Worm (Caenorhabditis elegans) whole organism, young adult: ENCODE measurements around the gene Y39G8B.5.

Source experiments
- C06A6.2 ChIP-seq: fragments of 200-800 bp; sonication (Bioruptor generic); conservative IDR thresholded peaks from 2 replicates; pipeline ENCODE4 v1.3.6; 2022; ENCODE audit warnings: missing genetic modification characterization, missing compliant biosample characterization
- F22D6.2 ChIP-seq: sonication (generic microtip); optimal IDR thresholded peaks from 2 replicates; lab custom pipeline; 2016; ENCODE audit warnings: mild to moderate bottlenecking, missing genetic modification characterization, missing compliant biosample characterization
- F33H1.4 ChIP-seq: fragments of 200-800 bp; sonication (Bioruptor generic); IDR thresholded peaks from 2 replicates; pipeline ENCODE4 v1.3.6; 2022; ENCODE audit warnings: missing genetic modification reagents, missing genetic modification characterization, missing compliant biosample characterization
- F55B11.4 ChIP-seq: sonication (generic microtip); optimal IDR thresholded peaks from 2 replicates; lab custom pipeline; 2016; ENCODE audit warnings: missing compliant biosample characterization, missing genetic modification characterization, borderline replicate concordance; ENCODE audit not compliant: insufficient read depth
- F57C9.4 ChIP-seq: sonication (generic microtip); optimal IDR thresholded peaks from 2 replicates; lab custom pipeline; 2017; ENCODE audit warnings: mild to moderate bottlenecking, missing genetic modification characterization, missing compliant biosample characterization
- K11D2.4 ChIP-seq: fragments of 200-800 bp; sonication (Bioruptor generic); IDR thresholded peaks from 2 replicates; pipeline ENCODE4 v1.3.6; 2022; ENCODE audit warnings: missing genetic modification reagents, missing genetic modification characterization, missing compliant biosample characterization
- K12H6.12 ChIP-seq: fragments of 200-800 bp; sonication (Bioruptor generic); optimal IDR thresholded peaks from 2 replicates; lab custom pipeline; 2018; ENCODE audit warnings: mild to moderate bottlenecking, missing genetic modification characterization, missing compliant biosample characterization
- T07F8.4 ChIP-seq: sonication (generic microtip); optimal IDR thresholded peaks from 2 replicates; lab custom pipeline; 2016; ENCODE audit warnings: mild to moderate bottlenecking, missing genetic modification characterization, moderate library complexity, missing compliant biosample characterization
- Y56A3A.18 ChIP-seq: fragments of 200-800 bp; sonication (Bioruptor generic); IDR thresholded peaks from 2 replicates; pipeline ENCODE4 v1.3.6; 2022; ENCODE audit warnings: missing genetic modification reagents, missing genetic modification characterization, missing compliant biosample characterization
- ama-1 ChIP-seq, 3 experiments: fragments of 150-350 bp in 1 of 3; sonication (generic microtip) in 2 of 3; optimal IDR thresholded peaks; 2 replicates each; lab custom pipeline; 2014 to 2018; ENCODE audit warnings: missing biosample characterization in 2 of 3, missing genetic modification characterization in 2 of 3, missing genetic modification reagents in 2 of 3
- aptf-2 ChIP-seq: fragments of 200-800 bp; sonication (Bioruptor generic); conservative IDR thresholded peaks from 2 replicates; pipeline ENCODE4 v1.3.6; 2022; ENCODE audit warnings: missing genetic modification reagents, missing genetic modification characterization, missing compliant biosample characterization
- athp-1 ChIP-seq: sonication (generic microtip); optimal IDR thresholded peaks from 2 replicates; lab custom pipeline; 2017; ENCODE audit warnings: mild to moderate bottlenecking, missing genetic modification characterization, missing compliant biosample characterization
- attf-5 ChIP-seq: fragments of 200-800 bp; sonication (Bioruptor generic); optimal IDR thresholded peaks from 2 replicates; lab custom pipeline; 2018; ENCODE audit warnings: mild to moderate bottlenecking, missing genetic modification characterization, missing compliant biosample characterization
- attf-6 ChIP-seq: fragments of 200-800 bp; sonication (Bioruptor generic); IDR thresholded peaks from 2 replicates; pipeline ENCODE4 v1.3.6; 2022; ENCODE audit warnings: missing genetic modification reagents, missing genetic modification characterization, missing compliant biosample characterization
- bed-2 ChIP-seq: fragments of 200-800 bp; sonication (Bioruptor generic); IDR thresholded peaks from 2 replicates; pipeline ENCODE4 v1.3.6; 2022; ENCODE audit warnings: missing genetic modification reagents, missing genetic modification characterization, missing compliant biosample characterization
- cebp-2 ChIP-seq: fragments of 200-800 bp; sonication (Bioruptor generic); IDR thresholded peaks from 2 replicates; pipeline ENCODE4 v1.3.6; 2022; ENCODE audit warnings: missing genetic modification characterization, missing compliant biosample characterization
- ceh-27 ChIP-seq: fragments of 200-800 bp; sonication (Bioruptor generic); optimal IDR thresholded peaks from 2 replicates; lab custom pipeline; 2018; ENCODE audit warnings: mild to moderate bottlenecking, missing genetic modification characterization, moderate library complexity, missing compliant biosample characterization
- ceh-40 ChIP-seq: fragments of 200-800 bp; sonication (Bioruptor generic); IDR thresholded peaks from 2 replicates; pipeline ENCODE4 v1.3.6; 2022; ENCODE audit warnings: missing genetic modification characterization, missing compliant biosample characterization
- ceh-58 ChIP-seq: fragments of 200-800 bp; sonication (Bioruptor generic); IDR thresholded peaks from 2 replicates; pipeline ENCODE4 v1.3.6; 2022; ENCODE audit warnings: missing genetic modification characterization, missing compliant biosample characterization
- chd-7 ChIP-seq: sonication (generic microtip); optimal IDR thresholded peaks from 2 replicates; lab custom pipeline; 2016; ENCODE audit warnings: mild to moderate bottlenecking, missing genetic modification characterization, moderate library complexity, missing compliant biosample characterization
- die-1 ChIP-seq: sonication (generic microtip); optimal IDR thresholded peaks from 2 replicates; lab custom pipeline; 2016; ENCODE audit warnings: missing genotype, mild to moderate bottlenecking, missing genetic modification characterization, missing compliant biosample characterization
- egl-18 ChIP-seq: fragments of 200-800 bp; sonication (Bioruptor generic); IDR thresholded peaks from 2 replicates; pipeline ENCODE4 v1.3.6; 2022; ENCODE audit warnings: missing genetic modification reagents, missing genetic modification characterization, missing compliant biosample characterization
- egl-44 ChIP-seq: fragments of 200-800 bp; sonication (Bioruptor generic); IDR thresholded peaks from 2 replicates; pipeline ENCODE4 v1.3.6; 2022; ENCODE audit warnings: missing genetic modification reagents, missing genetic modification characterization, missing compliant biosample characterization
- ets-4 ChIP-seq: fragments of 200-800 bp; sonication (Bioruptor generic); optimal IDR thresholded peaks from 2 replicates; lab custom pipeline; 2018; ENCODE audit warnings: mild to moderate bottlenecking, missing genetic modification characterization, missing compliant biosample characterization
- gei-17 ChIP-seq: fragments of 200-800 bp; sonication (Bioruptor generic); optimal IDR thresholded peaks from 2 replicates; lab custom pipeline; 2018; ENCODE audit warnings: mild to moderate bottlenecking, missing genetic modification characterization, missing compliant biosample characterization
- hlh-26 ChIP-seq: fragments of 200-800 bp; sonication (Bioruptor generic); conservative IDR thresholded peaks from 2 replicates; pipeline ENCODE4 v1.3.6; 2022; ENCODE audit warnings: missing genetic modification reagents, missing genetic modification characterization, missing compliant biosample characterization
- hmg-20 ChIP-seq: fragments of 200-800 bp; sonication (Bioruptor generic); IDR thresholded peaks from 2 replicates; pipeline ENCODE4 v1.3.6; 2022; ENCODE audit warnings: missing genetic modification reagents, missing genetic modification characterization, missing compliant biosample characterization
- hrde-1 ChIP-seq: sonication (generic microtip); optimal IDR thresholded peaks from 2 replicates; lab custom pipeline; 2016; ENCODE audit warnings: missing genetic modification characterization, mild to moderate bottlenecking, missing compliant biosample characterization, moderate library complexity, missing genotype, missing genetic modification reagents, borderline replicate concordance
- lag-1 ChIP-seq: fragments of 200-800 bp; sonication (Bioruptor generic); IDR thresholded peaks from 2 replicates; pipeline ENCODE4 v1.3.6; 2022; ENCODE audit warnings: missing genetic modification reagents, missing genetic modification characterization, missing compliant biosample characterization
- lin-35 ChIP-seq, 3 experiments: fragments of 150-350 bp in 2 of 3; sonication (generic microtip) in 1 of 3; optimal IDR thresholded peaks; 2 replicates each; lab custom pipeline; 2014 to 2018; ENCODE audit warnings: missing biosample characterization in 3 of 3, missing genetic modification characterization in 3 of 3, missing genetic modification reagents in 3 of 3
- lin-40 ChIP-seq: sonication (generic microtip); optimal IDR thresholded peaks from 2 replicates; lab custom pipeline; 2016; ENCODE audit warnings: missing genetic modification characterization, mild to moderate bottlenecking, missing compliant biosample characterization, missing genotype, missing genetic modification reagents
- lin-54 ChIP-seq: fragments of 200-800 bp; sonication (Bioruptor generic); optimal IDR thresholded peaks from 2 replicates; lab custom pipeline; 2018; ENCODE audit warnings: mild to moderate bottlenecking, missing genetic modification characterization, missing compliant biosample characterization
- lir-1 ChIP-seq: fragments of 200-800 bp; sonication (Bioruptor generic); conservative IDR thresholded peaks from 2 replicates; pipeline ENCODE4 v1.3.6; 2022; ENCODE audit warnings: missing genetic modification reagents, missing genetic modification characterization, missing compliant biosample characterization
- madf-8 ChIP-seq: fragments of 200-800 bp; sonication (Bioruptor generic); conservative IDR thresholded peaks from 2 replicates; pipeline ENCODE4 v1.3.6; 2022; ENCODE audit warnings: missing genetic modification reagents, missing genetic modification characterization, missing compliant biosample characterization
- nfyb-1 ChIP-seq: fragments of 200-800 bp; sonication (Bioruptor generic); IDR thresholded peaks from 2 replicates; pipeline ENCODE4 v1.3.6; 2022; ENCODE audit warnings: missing genetic modification reagents, missing genetic modification characterization, missing compliant biosample characterization
- nhr-179 ChIP-seq: sonication (generic microtip); optimal IDR thresholded peaks from 2 replicates; lab custom pipeline; 2016; ENCODE audit warnings: mild to moderate bottlenecking, missing genetic modification characterization, missing compliant biosample characterization
- nhr-90 ChIP-seq: sonication (generic microtip); optimal IDR thresholded peaks from 2 replicates; lab custom pipeline; 2016; ENCODE audit warnings: missing genotype, mild to moderate bottlenecking, missing genetic modification characterization, missing compliant biosample characterization
- pbrm-1 ChIP-seq: fragments of 200-800 bp; sonication (Bioruptor generic); IDR thresholded peaks from 2 replicates; pipeline ENCODE4 v1.3.6; 2022; ENCODE audit warnings: missing genetic modification reagents, missing genetic modification characterization, missing compliant biosample characterization
- rcor-1 ChIP-seq: fragments of 200-800 bp; sonication (Bioruptor generic); IDR thresholded peaks from 2 replicates; pipeline ENCODE4 v1.3.6; 2022; ENCODE audit warnings: missing genetic modification reagents, missing genetic modification characterization, missing compliant biosample characterization
- rpc-1 ChIP-seq, 2 experiments: fragments of 150-350 bp in 1 of 2; sonication (generic microtip) in 1 of 2; optimal IDR thresholded peaks; 2 replicates each; lab custom pipeline; 2014 to 2018; ENCODE audit warnings: missing biosample characterization in 1 of 2, missing genetic modification characterization in 1 of 2, missing genetic modification reagents in 1 of 2, missing genotype in 1 of 2
- sdz-38 ChIP-seq: sonication (generic microtip); optimal IDR thresholded peaks from 2 replicates; lab custom pipeline; 2016; ENCODE audit warnings: missing genotype, missing genetic modification characterization, missing compliant biosample characterization
- sptf-2 ChIP-seq: fragments of 200-800 bp; sonication (Bioruptor generic); optimal IDR thresholded peaks from 2 replicates; lab custom pipeline; 2018; ENCODE audit warnings: mild to moderate bottlenecking, missing genetic modification characterization, missing compliant biosample characterization
- unc-130 ChIP-seq: sonication (generic microtip); optimal IDR thresholded peaks from 2 replicates; lab custom pipeline; 2016; ENCODE audit warnings: missing genetic modification reagents, missing genetic modification characterization, missing compliant biosample characterization
- zim-3 ChIP-seq: sonication (generic microtip); optimal IDR thresholded peaks from 2 replicates; lab custom pipeline; 2017; ENCODE audit warnings: mild to moderate bottlenecking, missing genetic modification characterization, moderate library complexity, missing compliant biosample characterization
- ztf-22 ChIP-seq: fragments of 200-800 bp; sonication (Bioruptor generic); optimal IDR thresholded peaks from 2 replicates; lab custom pipeline; 2018; ENCODE audit warnings: mild to moderate bottlenecking, missing genetic modification characterization, moderate library complexity, missing compliant biosample characterization
- ztf-3 ChIP-seq: fragments of 200-800 bp; sonication (Bioruptor generic); optimal IDR thresholded peaks from 2 replicates; lab custom pipeline; 2018; ENCODE audit warnings: mild to moderate bottlenecking, missing genetic modification characterization, missing compliant biosample characterization

Gene Y39G8B.5

DNA sequence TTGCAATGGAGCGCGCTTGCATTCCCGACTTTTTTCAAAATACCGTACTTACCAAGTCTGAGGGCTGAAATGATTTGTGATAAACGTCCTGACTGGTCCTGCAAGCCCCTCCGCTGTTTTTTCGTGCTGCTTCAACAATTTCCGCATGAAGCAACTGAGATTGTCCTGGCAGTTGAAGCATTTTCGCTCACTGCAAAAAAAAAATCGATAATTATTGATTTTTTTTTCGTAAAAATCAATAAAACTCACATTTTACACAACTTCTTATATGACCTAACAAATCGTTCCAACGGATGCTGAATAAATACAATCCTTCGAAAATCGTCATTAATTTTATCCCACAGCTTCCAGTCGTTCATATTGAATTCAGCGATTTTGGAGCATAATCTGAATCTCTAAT, 27.2 kb upstream of the Y39G8B.5 start:
- TF ChIP-seq F57C9.4 (tag; lab: Kevin White, UChicago) (no peak), F33H1.4 (GFP tag; lab: Robert Waterston, UW) (no peak), T07F8.4 (tag; lab: Kevin White, UChicago) (no peak), lin-40 (no peak), ceh-40 (GFP tag; lab: Robert Waterston, UW) (no peak), C06A6.2 (GFP tag; lab: Robert Waterston, UW) (no peak), bed-2 (no peak), rpc-1 (optimal IDR thresholded peaks at IDR 0.05; lab: Kevin White, UChicago) (no peak), rpc-1 (tag; optimal IDR thresholded peaks at IDR 0.05; lab: Kevin White, UChicago) (no peak), cebp-2 (no peak), rcor-1 (no peak), K12H6.12 (tag; lab: Kevin White, UChicago) (no peak), hlh-26 (GFP tag; lab: Robert Waterston, UW) (no peak), lag-1 (GFP tag; lab: Robert Waterston, UW) (no peak), die-1 (tag; lab: Kevin White, UChicago) (no peak), sdz-38 (tag; lab: Kevin White, UChicago) (no peak), ceh-27 (GFP tag; lab: Kevin White, UChicago) (no peak), nfyb-1 (GFP tag; lab: Robert Waterston, UW) (no peak)

ce11 chrII:14018192-14018591, 26.6 kb upstream of the Y39G8B.5 start:
- TF ChIP-seq bed-2 (no peak), madf-8 (GFP tag; lab: Robert Waterston, UW) (peak; percentile 63), chd-7 (peak; percentile 75), attf-6 (GFP tag; lab: Robert Waterston, UW) (peak; percentile 96), ceh-58 (GFP tag; lab: Robert Waterston, UW) (no peak), F55B11.4 (tag; lab: Kevin White, UChicago) (no peak), ama-1 (optimal IDR thresholded peaks at IDR 0.05; lab: Kevin White, UChicago) (peak; percentile 99), ama-1 (GFP tag; optimal IDR thresholded peaks at IDR 0.05; lab: Kevin White, UChicago) (peak; percentile 5 to 38), F33H1.4 (GFP tag; lab: Robert Waterston, UW) (peak; percentile 71), ceh-27 (GFP tag; lab: Kevin White, UChicago) (peak; percentile 39), K11D2.4 (GFP tag; lab: Robert Waterston, UW) (peak; percentile 74; the same call in 1 of the 2 replicates), nhr-179 (peak; percentile 73), hlh-26 (GFP tag; lab: Robert Waterston, UW) (no peak), unc-130 (GFP tag; lab: Kevin White, UChicago) (peak; percentile 60), sptf-2 (GFP tag; lab: Kevin White, UChicago) (peak; percentile 46), egl-18 (no peak), pbrm-1 (peak; percentile 97), lin-35 (GFP tag; optimal IDR thresholded peaks at IDR 0.05; lab: Kevin White, UChicago) (peak in 2 of 3 experiments; percentile 18 to 75), zim-3 (tag; lab: Kevin White, UChicago) (peak; percentile 41), athp-1 (tag; lab: Kevin White, UChicago) (peak; percentile 64), K12H6.12 (tag; lab: Kevin White, UChicago) (peak; percentile 31), egl-44 (GFP tag; lab: Robert Waterston, UW) (no peak), ets-4 (GFP tag; lab: Kevin White, UChicago) (peak; percentile 0), Y56A3A.18 (GFP tag; lab: Robert Waterston, UW) (peak; percentile 93), F57C9.4 (tag; lab: Kevin White, UChicago) (peak; percentile 32), lin-54 (GFP tag; lab: Kevin White, UChicago) (peak; percentile 85), rcor-1 (peak; percentile 89), hmg-20 (GFP tag; lab: Robert Waterston, UW) (peak; percentile 74), ztf-22 (GFP tag; lab: Kevin White, UChicago) (no peak), nfyb-1 (GFP tag; lab: Robert Waterston, UW) (peak; percentile 93), lir-1 (no peak), hrde-1 (peak; percentile 42), ztf-3 (GFP tag; lab: Kevin White, UChicago) (peak; percentile 43), attf-5 (GFP tag; lab: Kevin White, UChicago) (peak; percentile 12), F22D6.2 (tag; lab: Kevin White, UChicago) (peak; percentile 54), gei-17 (GFP tag; lab: Kevin White, UChicago) (peak; percentile 81), nhr-90 (tag; lab: Kevin White, UChicago) (no peak), aptf-2 (GFP tag; lab: Robert Waterston, UW) (no peak)
